Worm (Caenorhabditis elegans): ENCODE measurements around the gene F58G1.2.

Gene F58G1.2

DNA sequence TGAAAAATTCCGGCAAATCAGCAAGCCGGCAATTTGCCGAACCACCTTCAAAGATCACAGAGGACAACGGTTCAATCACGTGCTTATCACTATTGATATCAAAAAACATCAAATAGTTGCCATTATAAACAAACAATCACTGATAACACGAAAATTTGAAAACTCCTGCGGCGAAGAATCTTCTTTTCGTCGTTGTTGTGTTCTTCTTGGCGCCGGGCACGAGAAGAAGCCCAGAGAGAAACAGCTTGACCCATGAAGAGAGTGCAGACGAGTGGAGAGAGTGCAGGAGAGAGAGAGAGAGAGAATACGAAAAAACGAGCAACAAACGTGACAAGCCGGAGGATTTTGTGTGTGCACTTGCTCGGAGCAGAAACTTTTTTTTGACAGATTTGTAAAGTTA lies 40.1 kb downstream of the F58G1.2 start (continued):
- no peak for TF ChIP-seq bed-1 (GFP tag; IDR thresholded peaks at IDR 0.05)
- no peak for TF ChIP-seq B0019.2 (GFP tag; conservative IDR thresholded peaks at IDR 0.05)
- peak; percentile 60 for TF ChIP-seq chd-7 (tag; optimal IDR thresholded peaks at IDR 0.05)
- peak; percentile 57 for TF ChIP-seq attf-5 (GFP tag; optimal IDR thresholded peaks at IDR 0.05)
- TF ChIP-seq Y53F4B.3 (GFP tag; IDR thresholded peaks at IDR 0.05): no peak
- TF ChIP-seq tlf-1 (GFP tag; optimal IDR thresholded peaks at IDR 0.05): peak; percentile 40
- TF ChIP-seq egl-18 (GFP tag; IDR thresholded peaks at IDR 0.05): no peak
- no peak for TF ChIP-seq unc-62 (GFP tag; optimal IDR thresholded peaks at IDR 0.05)
- TF ChIP-seq let-607 (tag; optimal IDR thresholded peaks at IDR 0.05): peak in 1 of 2 experiments; percentile 53
- TF ChIP-seq zfh-2 (GFP tag; conservative IDR thresholded peaks at IDR 0.05): peak; percentile 75
- no peak for TF ChIP-seq attf-6 (GFP tag; IDR thresholded peaks at IDR 0.05)
- TF ChIP-seq Y67H2A.10 (GFP tag; conservative IDR thresholded peaks at IDR 0.05): no peak
- no peak for TF ChIP-seq B0035.1 (tag; optimal IDR thresholded peaks at IDR 0.05)
- TF ChIP-seq lsy-27 (tag; optimal IDR thresholded peaks at IDR 0.05; ENCODE audit: borderline replicate concordance, insufficient read depth): no peak
- no peak for TF ChIP-seq F22D6.2 (tag; optimal IDR thresholded peaks at IDR 0.05)
- TF ChIP-seq ama-1 (optimal IDR thresholded peaks at IDR 0.05): peak; percentile 28
- no peak for TF ChIP-seq ama-1 (GFP tag; optimal IDR thresholded peaks at IDR 0.05)
- TF ChIP-seq mel-28 (tag; optimal IDR thresholded peaks at IDR 0.05; ENCODE audit: borderline replicate concordance): no peak
- no peak for TF ChIP-seq T26A5.8 (tag; optimal IDR thresholded peaks at IDR 0.05)
- TF ChIP-seq K11D2.4 (GFP tag; IDR thresholded peaks at IDR 0.05): peak; percentile 48; the same call in 1 of the 2 replicates
- peak; percentile 14 for TF ChIP-seq lin-54 (GFP tag; optimal IDR thresholded peaks at IDR 0.05)
- TF ChIP-seq madf-6 (GFP tag; IDR thresholded peaks at IDR 0.05): 0 out of 2 replicates have a peak, but pooled peaks have one; percentile 19
- TF ChIP-seq mxl-1 (tag; optimal IDR thresholded peaks at IDR 0.05): peak; percentile 16
- peak; percentile 75; the same call in 1 of the 2 replicates for TF ChIP-seq hmg-1.2 (GFP tag; IDR thresholded peaks at IDR 0.05)
- TF ChIP-seq mcd-1 (GFP tag; IDR thresholded peaks at IDR 0.05): 0 out of 2 replicates have a peak, but pooled peaks have one; percentile 22
- no peak for TF ChIP-seq cebp-1 (GFP tag; IDR thresholded peaks at IDR 0.05)
- peak; percentile 71 for TF ChIP-seq cebp-1 (tag; optimal IDR thresholded peaks at IDR 0.05)
- peak; percentile 45 for TF ChIP-seq atf-7 (tag; optimal IDR thresholded peaks at IDR 0.05)
- no peak for TF ChIP-seq fkh-3 (tag; optimal IDR thresholded peaks at IDR 0.05)
- TF ChIP-seq madf-10 (tag; optimal IDR thresholded peaks at IDR 0.05): peak; percentile 67
- no peak for TF ChIP-seq nfya-2 (GFP tag; IDR thresholded peaks at IDR 0.05)

DNA sequence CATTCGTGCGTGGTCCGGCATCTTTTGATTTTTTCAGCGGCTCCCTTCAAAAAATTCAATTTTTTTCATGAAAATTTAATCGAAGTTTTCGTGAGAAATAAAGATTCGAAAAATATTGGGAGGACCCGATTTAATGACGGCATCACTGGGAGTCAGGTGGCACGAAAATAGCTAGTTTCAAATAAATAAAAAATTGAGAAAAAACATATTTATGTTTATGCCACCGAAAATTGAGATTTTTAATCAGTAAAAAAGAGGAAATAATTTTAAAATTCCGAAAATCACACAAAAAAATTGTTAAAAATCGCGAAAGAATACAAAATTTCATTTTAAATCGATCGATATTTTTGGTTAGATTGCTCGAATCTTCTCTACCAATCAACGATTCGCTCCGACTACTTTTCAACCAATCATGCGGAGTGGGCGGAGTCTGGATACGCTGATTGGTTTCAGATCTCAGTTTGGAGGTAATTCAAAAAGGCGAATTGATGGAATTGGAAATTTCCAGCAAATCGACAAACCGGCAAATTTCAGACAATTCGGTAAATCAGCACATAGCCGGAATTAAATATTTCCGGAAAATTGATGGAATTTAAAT lies 40.6 kb downstream of the F58G1.2 start, which contains the start of gene gsy-1:
gsy-1 (minus strand) TSS at position 51 of the 598 bp plus-strand sequence.
- TF ChIP-seq C17E4.6 (GFP tag; IDR thresholded peaks at IDR 0.05) (no peak), madf-6 (GFP tag; IDR thresholded peaks at IDR 0.05) (0 out of 2 replicates have a peak, but pooled peaks have one; percentile 17), nfyb-1 (GFP tag; IDR thresholded peaks at IDR 0.05) (0 out of 2 replicates have a peak, but pooled peaks have one; percentile 48)

DNA sequence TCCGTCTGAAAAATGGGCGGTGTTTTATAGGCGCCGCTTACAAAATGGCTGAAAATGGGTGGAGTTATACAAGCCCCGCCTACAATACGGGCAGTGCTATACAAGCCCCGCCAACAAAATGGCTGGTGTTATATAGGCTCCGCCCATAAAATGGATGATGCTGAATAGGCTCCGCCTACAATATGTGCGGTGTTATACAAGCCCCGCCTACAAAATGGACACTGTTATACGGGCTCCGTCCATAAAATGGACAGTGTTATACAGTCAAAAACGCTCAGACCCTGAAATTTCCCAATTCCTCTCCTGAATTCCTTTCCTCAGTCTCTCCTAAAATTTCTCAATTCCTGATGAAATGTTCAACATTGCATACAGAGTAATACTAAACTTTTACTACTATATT lies 52.7 kb downstream of the F58G1.2 start:
- TF ChIP-seq atf-7 (tag; optimal IDR thresholded peaks at IDR 0.05) (no peak), lsl-1 (GFP tag; optimal IDR thresholded peaks at IDR 0.05) (no peak), lin-35 (GFP tag; optimal IDR thresholded peaks at IDR 0.05) (no peak), rpc-1 (optimal IDR thresholded peaks at IDR 0.05) (no peak), rpc-1 (tag; optimal IDR thresholded peaks at IDR 0.05) (no peak), F33H1.4 (GFP tag; IDR thresholded peaks at IDR 0.05) (0 out of 2 replicates have a peak, but pooled peaks have one; percentile 5), zfh-2 (GFP tag; conservative IDR thresholded peaks at IDR 0.05) (no peak), egl-18 (GFP tag; IDR thresholded peaks at IDR 0.05) (no peak), gei-17 (GFP tag; optimal IDR thresholded peaks at IDR 0.05) (no peak), unc-62 (GFP tag; optimal IDR thresholded peaks at IDR 0.05) (no peak), madf-3 (GFP tag; IDR thresholded peaks at IDR 0.05) (peak; percentile 78; the same call in 1 of the 2 replicates), hsf-1 (GFP tag; IDR thresholded peaks at IDR 0.05) (0 out of 2 replicates have a peak, but pooled peaks have one; percentile 30), B0019.2 (GFP tag; conservative IDR thresholded peaks at IDR 0.05) (no peak), F52B5.7 (tag; optimal IDR thresholded peaks at IDR 0.05) (peak; percentile 17), snpc-1.3 (tag; optimal IDR thresholded peaks at IDR 0.05; ENCODE audit: insufficient read depth) (no peak), let-526 (GFP tag; IDR thresholded peaks at IDR 0.05) (no peak), ZK185.1 (tag; optimal IDR thresholded peaks at IDR 0.05; ENCODE audit: poor library complexity, severe bottlenecking) (no peak), C06A6.2 (GFP tag; conservative IDR thresholded peaks at IDR 0.05) (no peak)

All from whole organism, young adult.